Worm (Caenorhabditis elegans): Measurements from ENCODE around the gene col-96.

col-96 gene

DNA sequence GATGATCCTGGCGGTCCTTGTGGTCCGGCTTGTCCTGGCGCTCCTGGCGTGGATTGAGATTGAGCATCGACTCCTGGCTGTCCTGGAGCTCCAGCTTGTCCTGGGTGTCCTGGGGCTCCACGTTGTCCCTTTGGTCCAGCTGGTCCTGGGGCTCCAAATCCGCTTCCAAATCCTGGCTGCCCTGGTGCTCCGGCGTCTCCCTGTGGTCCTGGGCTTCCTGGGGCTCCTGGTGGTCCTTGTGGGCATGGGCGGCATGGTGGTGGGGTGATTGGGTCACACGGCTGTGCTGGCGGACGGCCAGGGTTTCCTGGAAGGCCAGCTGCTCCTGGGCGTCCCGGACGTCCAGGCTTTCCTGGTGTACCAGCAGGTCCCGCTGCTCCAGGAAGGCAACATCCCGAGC is 635 bp downstream of the col-96 start:
- TF ChIP-seq ceh-83 (GFP tag; optimal IDR thresholded peaks at IDR 0.05) (no peak), ceh-43 (GFP tag; optimal IDR thresholded peaks at IDR 0.05) (no peak), elt-3 (tag; optimal IDR thresholded peaks at IDR 0.05) (no peak)

DNA sequence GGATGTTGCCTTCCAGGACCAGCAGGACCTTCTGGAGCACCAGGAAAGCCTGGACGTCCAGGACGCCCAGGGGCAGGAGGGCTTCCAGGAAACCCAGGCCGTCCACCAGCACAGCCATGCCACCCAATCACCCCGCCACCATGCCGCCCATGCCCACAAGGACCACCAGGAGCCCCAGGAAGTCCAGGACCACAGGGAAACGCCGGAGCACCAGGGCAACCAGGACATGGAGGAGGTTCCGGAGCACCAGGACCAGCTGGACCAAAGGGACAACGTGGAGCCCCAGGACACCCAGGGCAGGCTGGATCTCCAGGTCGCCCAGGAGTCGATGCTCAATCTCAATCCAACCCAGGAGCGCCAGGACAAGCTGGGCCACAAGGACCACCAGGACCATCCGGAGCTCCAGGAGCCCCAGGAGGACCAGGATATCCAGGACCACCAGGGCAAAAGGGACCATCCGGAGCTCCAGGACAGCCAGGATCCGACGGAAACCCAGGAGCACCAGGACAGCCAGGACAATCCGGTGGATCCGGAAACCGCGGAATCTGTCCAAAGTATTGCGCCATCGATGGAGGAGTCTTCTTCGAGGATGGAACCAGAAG is 2.1 kb downstream of the col-96 start:
- no peak for TF ChIP-seq nhr-237 (tag; optimal IDR thresholded peaks at IDR 0.05)
- peak; percentile 20 for TF ChIP-seq sptf-1 (tag; optimal IDR thresholded peaks at IDR 0.05)

DNA sequence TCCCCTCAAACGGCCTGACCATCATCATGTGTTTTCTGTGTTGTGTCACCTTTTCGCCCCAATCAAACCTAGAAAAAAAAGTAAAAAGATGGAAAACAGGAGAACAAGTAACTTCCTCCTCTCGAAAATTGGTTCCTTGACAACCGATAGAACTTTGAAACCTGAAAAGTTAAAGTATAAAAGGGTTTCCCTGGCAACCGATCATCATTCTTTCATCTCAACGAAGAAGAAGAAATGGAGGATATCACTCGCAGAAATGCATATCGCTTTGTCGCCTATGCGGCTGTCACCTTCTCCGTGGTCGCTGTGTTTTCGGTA is 2.8 kb downstream of the col-96 start, which contains the start of gene col-95:
col-95 (plus strand) TSS at position 219 of the 318 bp plus-strand sequence.
- TF ChIP-seq ces-1 (GFP tag; optimal IDR thresholded peaks at IDR 0.05) (no peak), tbx-8 (GFP tag; optimal IDR thresholded peaks at IDR 0.05) (no peak), mab-5 (tag; optimal IDR thresholded peaks at IDR 0.05) (no peak), nhr-76 (tag; optimal IDR thresholded peaks at IDR 0.05) (no peak), nhr-28 (tag; optimal IDR thresholded peaks at IDR 0.05) (no peak), sem-2 (GFP tag; optimal IDR thresholded peaks at IDR 0.05) (no peak), pha-4 (tag; optimal IDR thresholded peaks at IDR 0.05) (no peak), ztf-11 (tag; optimal IDR thresholded peaks at IDR 0.05) (no peak), nhr-2 (tag; optimal IDR thresholded peaks at IDR 0.05) (no peak), sptf-1 (tag; optimal IDR thresholded peaks at IDR 0.05) (no peak)

DNA sequence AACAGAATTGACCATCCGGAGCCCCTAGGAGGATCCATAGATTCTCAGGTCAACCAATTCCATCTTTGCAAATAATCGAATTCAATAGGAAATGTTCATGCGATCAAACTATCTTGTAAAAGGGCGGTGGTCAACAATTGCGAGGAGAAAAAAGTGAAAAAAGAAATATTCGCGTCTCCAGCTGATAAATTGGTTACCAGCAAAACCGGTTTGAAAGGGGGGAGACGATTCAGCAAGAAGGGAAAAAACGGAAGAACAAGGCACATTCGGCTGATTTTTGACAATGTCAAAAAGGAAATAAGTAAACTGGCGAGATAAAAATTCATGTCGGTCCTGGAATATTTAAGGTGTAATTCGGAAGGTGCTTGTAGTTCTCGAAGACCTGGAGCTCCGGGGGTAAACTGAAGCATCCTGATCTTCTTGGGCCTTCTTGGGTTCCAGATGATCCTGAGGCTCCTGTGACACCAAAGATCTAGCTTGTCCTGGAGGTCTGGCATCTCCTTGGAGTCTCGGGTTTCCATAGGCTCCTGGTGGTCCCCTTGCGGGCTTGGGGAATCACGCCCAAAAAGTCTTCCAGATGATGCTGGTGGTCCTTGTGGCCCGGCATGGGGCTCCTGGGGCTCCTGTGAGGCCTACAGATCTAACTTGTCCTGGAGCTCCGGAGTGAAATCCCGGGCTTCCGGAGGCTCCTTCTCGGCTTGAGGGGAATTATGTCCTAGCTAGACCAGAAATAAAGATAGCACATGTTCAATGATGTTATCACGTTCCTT is 3.4 kb downstream of the col-96 start:
- no peak for TF ChIP-seq zip-8 (tag; optimal IDR thresholded peaks at IDR 0.05)
- no peak for TF ChIP-seq mab-5 (tag; optimal IDR thresholded peaks at IDR 0.05)
- TF ChIP-seq flh-1 (GFP tag; optimal IDR thresholded peaks at IDR 0.05), result no peak
- TF ChIP-seq nhr-76 (tag; optimal IDR thresholded peaks at IDR 0.05), result no peak
- TF ChIP-seq sptf-1 (tag; optimal IDR thresholded peaks at IDR 0.05), result no peak
- TF ChIP-seq cnd-1 (tag; optimal IDR thresholded peaks at IDR 0.05), result no peak
- no peak for TF ChIP-seq ztf-11 (tag; optimal IDR thresholded peaks at IDR 0.05)
- no peak for TF ChIP-seq nhr-12 (tag; optimal IDR thresholded peaks at IDR 0.05)
- TF ChIP-seq elt-1 (tag; optimal IDR thresholded peaks at IDR 0.05; ENCODE audit: borderline replicate concordance, insufficient read depth), result no peak

DNA sequence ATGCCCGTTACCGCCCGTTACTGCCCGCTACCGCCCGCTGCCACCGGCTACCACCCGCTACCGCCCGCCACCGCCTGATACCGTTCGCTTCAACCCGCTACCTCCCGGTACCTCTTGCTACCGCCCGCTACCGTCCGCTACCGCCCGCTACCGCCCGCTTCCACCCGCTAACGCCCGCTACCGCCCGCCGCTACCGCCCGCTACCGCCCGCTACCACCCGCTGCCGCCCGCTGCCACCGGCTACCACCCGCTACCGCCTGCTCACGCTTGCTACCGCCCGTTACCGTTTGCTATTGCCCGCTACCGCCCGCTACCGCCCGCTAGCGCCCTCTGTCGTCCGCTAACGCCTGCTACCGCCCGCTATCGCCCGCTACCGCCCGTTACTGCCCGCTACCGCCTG is 4.7 kb downstream of the col-96 start:
- TF ChIP-seq nhr-28 (tag; optimal IDR thresholded peaks at IDR 0.05), result no peak
- TF ChIP-seq M03D4.4 (tag; optimal IDR thresholded peaks at IDR 0.05), result no peak
- TF ChIP-seq ham-2 (GFP tag; optimal IDR thresholded peaks at IDR 0.05), result no peak
- TF ChIP-seq sptf-1 (tag; optimal IDR thresholded peaks at IDR 0.05), result peak; percentile 53
- TF ChIP-seq mls-2 (tag; optimal IDR thresholded peaks at IDR 0.05), result peak; percentile 5
- no peak for TF ChIP-seq sem-2 (GFP tag; optimal IDR thresholded peaks at IDR 0.05)
- no peak for TF ChIP-seq lin-32 (GFP tag; optimal IDR thresholded peaks at IDR 0.05)
- no peak for TF ChIP-seq lin-13 (tag; optimal IDR thresholded peaks at IDR 0.05)
- no peak for TF ChIP-seq cnd-1 (tag; optimal IDR thresholded peaks at IDR 0.05)

DNA sequence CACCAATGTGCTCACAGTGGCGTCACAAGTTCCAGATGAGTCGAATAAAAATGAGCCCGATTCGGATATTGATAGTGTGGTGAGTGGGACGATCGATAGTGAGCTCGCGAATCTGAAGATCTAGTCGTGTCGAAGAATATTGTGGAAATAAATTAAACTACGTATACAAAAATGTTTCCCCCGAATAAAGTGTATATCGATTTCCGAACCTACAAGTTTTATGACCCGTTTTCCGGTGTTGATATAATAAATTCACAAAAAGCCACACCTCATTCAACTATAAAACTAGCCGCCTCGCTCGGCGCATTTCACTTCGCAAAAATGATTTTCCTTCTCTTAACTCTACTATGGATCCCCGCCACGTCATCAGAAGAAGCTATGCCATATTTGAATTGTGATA is 6.6 kb downstream of the col-96 start, which contains the start of gene pqn-84:
pqn-84 (plus strand) TSS at position 301 of the 400 bp plus-strand sequence.
- no peak for TF ChIP-seq unc-120 (tag; optimal IDR thresholded peaks at IDR 0.05; ENCODE audit: poor library complexity, severe bottlenecking)
- no peak for TF ChIP-seq unc-62 (GFP tag; optimal IDR thresholded peaks at IDR 0.05)
- TF ChIP-seq nhr-76 (tag; optimal IDR thresholded peaks at IDR 0.05), result no peak
- TF ChIP-seq nhr-12 (tag; optimal IDR thresholded peaks at IDR 0.05), result no peak

DNA sequence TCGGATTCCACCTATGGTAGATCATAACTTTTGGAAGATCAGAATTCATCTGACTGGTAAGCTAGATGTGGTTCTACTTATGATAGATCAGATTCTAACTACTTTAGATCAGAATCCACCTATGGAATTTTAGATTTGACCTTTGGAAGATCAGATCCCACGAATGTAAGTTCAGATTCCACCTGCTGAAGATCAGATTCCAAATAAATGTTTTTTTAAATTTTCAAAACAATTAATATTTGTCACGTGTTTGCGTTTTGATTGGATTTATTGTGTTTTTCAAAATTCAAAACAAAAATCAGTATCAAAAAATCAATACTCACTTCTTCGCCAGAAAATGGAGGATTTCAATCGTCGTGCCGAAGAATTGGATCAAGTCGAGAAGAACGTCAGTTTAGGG is 8.0 kb downstream of the col-96 start, which contains the start of gene Y41C4A.7:
Y41C4A.7 (plus strand) TSS at position 301 of the 400 bp plus-strand sequence.
- TF ChIP-seq mep-1 (tag; optimal IDR thresholded peaks at IDR 0.05) (no peak), nhr-76 (tag; optimal IDR thresholded peaks at IDR 0.05) (no peak), ham-2 (GFP tag; optimal IDR thresholded peaks at IDR 0.05) (no peak), ztf-11 (tag; optimal IDR thresholded peaks at IDR 0.05) (no peak), unc-62 (GFP tag; optimal IDR thresholded peaks at IDR 0.05) (no peak), cnd-1 (tag; optimal IDR thresholded peaks at IDR 0.05) (no peak), elt-1 (tag; optimal IDR thresholded peaks at IDR 0.05; ENCODE audit: borderline replicate concordance, insufficient read depth) (no peak), ces-1 (GFP tag; optimal IDR thresholded peaks at IDR 0.05) (no peak), mls-2 (tag; optimal IDR thresholded peaks at IDR 0.05) (no peak), lsy-2 (tag; optimal IDR thresholded peaks at IDR 0.05) (no peak)

Data from whole organism, mixed stage, embryonic.